Worm (Caenorhabditis elegans): ENCODE results near the gene F28H6.7.

DNA sequence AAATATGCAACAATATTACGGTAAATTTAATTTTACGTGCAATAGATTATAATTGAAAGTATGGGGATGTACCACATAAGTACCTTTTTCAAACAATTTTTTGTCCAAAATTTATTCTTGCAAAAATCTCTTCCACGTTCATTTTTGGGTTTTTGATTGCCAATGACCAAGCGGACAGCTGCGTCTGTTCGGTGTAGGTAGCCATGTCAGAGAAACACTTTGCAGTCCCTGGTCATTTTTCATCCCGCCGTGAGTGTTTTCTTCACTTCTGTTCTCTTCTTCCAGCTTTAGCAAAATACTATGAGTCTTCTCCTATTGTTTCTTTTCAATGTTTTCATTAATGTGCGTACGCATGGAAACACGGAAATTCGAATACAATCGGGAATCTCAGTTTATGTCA, 25.8 kb upstream of the F28H6.7 start, which contains the start of gene dsl-4:
- no peak for TF ChIP-seq Y5F2A.4 (GFP tag; optimal IDR thresholded peaks at IDR 0.05)
- TF ChIP-seq tra-1 (GFP tag; IDR thresholded peaks at IDR 0.05): no peak
- no peak for TF ChIP-seq ama-1 (optimal IDR thresholded peaks at IDR 0.05)
- no peak for TF ChIP-seq egl-27 (tag; optimal IDR thresholded peaks at IDR 0.05)
- no peak for TF ChIP-seq hlh-30 (tag; optimal IDR thresholded peaks at IDR 0.05; ENCODE audit: insufficient read depth)
- TF ChIP-seq aha-1 (tag): no peak
- TF ChIP-seq ztf-11 (tag; optimal IDR thresholded peaks at IDR 0.05): no peak
- no peak for TF ChIP-seq jun-1 (tag; optimal IDR thresholded peaks at IDR 0.05)
- TF ChIP-seq Y48G9A.11 (GFP tag; IDR thresholded peaks at IDR 0.05): no peak
